Worm (Caenorhabditis elegans) whole organism, L1 larva: Measurements from ENCODE around the gene D1005.2.

Experiments
- Y116A8C.19 ChIP-seq: sonication (generic microtip); optimal IDR thresholded peaks from 2 replicates; lab custom pipeline; 2016; ENCODE audit warnings: missing compliant biosample characterization, missing genetic modification characterization, borderline replicate concordance
- aha-1 ChIP-seq: fragments of 150-350 bp; optimal IDR thresholded peaks from 2 replicates; lab custom pipeline; 2014; ENCODE audit warnings: missing biosample characterization, missing genetic modification characterization
- alr-1 ChIP-seq: fragments of 200-800 bp; sonication (Bioruptor generic); optimal IDR thresholded peaks from 2 replicates; lab custom pipeline; 2018; ENCODE audit warnings: borderline replicate concordance, mild to moderate bottlenecking, missing genetic modification characterization, missing compliant biosample characterization
- blmp-1 ChIP-seq: fragments of 150-350 bp; optimal IDR thresholded peaks from 2 replicates; lab custom pipeline; 2014; ENCODE audit warnings: missing biosample characterization, missing genetic modification characterization
- ceh-8 ChIP-seq: fragments of 200-800 bp; sonication (Bioruptor generic); optimal IDR thresholded peaks from 2 replicates; lab custom pipeline; 2018; ENCODE audit warnings: mild to moderate bottlenecking, missing genetic modification characterization, moderate library complexity, missing compliant biosample characterization
- ceh-88 ChIP-seq: fragments of 200-800 bp; sonication (Bioruptor generic); IDR thresholded peaks from 2 replicates; pipeline ENCODE4 v1.3.6; 2022; ENCODE audit warnings: missing genetic modification characterization, missing compliant biosample characterization
- ceh-90 ChIP-seq: sonication (generic microtip); optimal IDR thresholded peaks from 2 replicates; lab custom pipeline; 2016; ENCODE audit warnings: missing genetic modification characterization, missing compliant biosample characterization
- ces-1 ChIP-seq: fragments of 150-350 bp; optimal IDR thresholded peaks from 2 replicates; lab custom pipeline; 2014; ENCODE audit warnings: missing biosample characterization, missing genetic modification reagents, missing genetic modification characterization
- dpl-1 ChIP-seq, 3 experiments: fragments of 150-350 bp in 2 of 3; sonication (generic microtip) in 1 of 3; optimal IDR thresholded peaks; 2 replicates each; lab custom pipeline; 2014 to 2017; ENCODE audit warnings: missing biosample characterization in 3 of 3, missing genetic modification characterization in 3 of 3, missing genetic modification reagents in 3 of 3
- egl-27 ChIP-seq, 2 experiments: fragments of 150-350 bp in 1 of 2; sonication (generic microtip); optimal IDR thresholded peaks; 3 replicates each; lab custom pipeline; 2017 to 2018; ENCODE audit warnings: missing biosample characterization in 2 of 2, missing genetic modification characterization in 2 of 2, missing genetic modification reagents in 2 of 2
- elt-2 ChIP-seq: sonication (generic microtip); optimal IDR thresholded peaks from 2 replicates; lab custom pipeline; 2016; ENCODE audit warnings: missing genetic modification characterization, mild to moderate bottlenecking, inconsistent platforms, missing compliant biosample characterization, missing genetic modification reagents
- elt-3 ChIP-seq, 6 experiments: fragments of 150-350 bp in 1 of 6; sonication (generic microtip); optimal IDR thresholded peaks; 2 replicates each; lab custom pipeline; 2017 to 2018; ENCODE audit warnings: missing biosample characterization in 6 of 6, missing genetic modification characterization in 6 of 6, inconsistent platforms in 1 of 6
- ets-5 ChIP-seq: fragments of 200-800 bp; sonication (Bioruptor generic); IDR thresholded peaks from 2 replicates; pipeline ENCODE4 v1.3.6; 2022; ENCODE audit warnings: missing genetic modification characterization, missing compliant biosample characterization
- fkh-10 ChIP-seq: sonication (generic microtip); optimal IDR thresholded peaks from 2 replicates; lab custom pipeline; 2017; ENCODE audit warnings: missing biosample characterization, missing genetic modification reagents, missing genetic modification characterization
- fkh-8 ChIP-seq: sonication (generic microtip); optimal IDR thresholded peaks from 2 replicates; lab custom pipeline; 2016; ENCODE audit warnings: mild to moderate bottlenecking, missing genetic modification characterization, missing compliant biosample characterization
- hlh-4 ChIP-seq: sonication (generic microtip); optimal IDR thresholded peaks from 2 replicates; lab custom pipeline; 2016; ENCODE audit warnings: mild to moderate bottlenecking, missing genetic modification characterization, missing compliant biosample characterization
- hpl-2 ChIP-seq: fragments of 150-350 bp; optimal IDR thresholded peaks from 2 replicates; lab custom pipeline; 2014; ENCODE audit warnings: missing biosample characterization, missing genetic modification reagents, missing genetic modification characterization
- irx-1 ChIP-seq: sonication (generic microtip); optimal IDR thresholded peaks from 2 replicates; lab custom pipeline; 2016; ENCODE audit warnings: missing genetic modification characterization, missing compliant biosample characterization
- lin-13 ChIP-seq: fragments of 150-350 bp; optimal IDR thresholded peaks from 2 replicates; lab custom pipeline; 2014; ENCODE audit warnings: missing biosample characterization, missing genetic modification reagents, missing genetic modification characterization
- lin-35 ChIP-seq, 2 experiments: fragments of 150-350 bp; optimal IDR thresholded peaks; 2 replicates each; lab custom pipeline; 2014; ENCODE audit warnings: missing biosample characterization in 2 of 2, missing genetic modification characterization in 2 of 2, missing genetic modification reagents in 2 of 2
- lin-39 ChIP-seq: fragments of 150-350 bp; optimal IDR thresholded peaks from 2 replicates; lab custom pipeline; 2014; ENCODE audit warnings: missing biosample characterization, missing genetic modification reagents, missing genetic modification characterization
- mab-9 ChIP-seq: fragments of 200-800 bp; sonication (Bioruptor generic); IDR thresholded peaks from 2 replicates; pipeline ENCODE4 v1.3.6; 2022; ENCODE audit warnings: missing genetic modification reagents, missing genetic modification characterization, missing compliant biosample characterization
- nhr-12 ChIP-seq: sonication (generic microtip); optimal IDR thresholded peaks from 2 replicates; lab custom pipeline; 2017; ENCODE audit warnings: missing biosample characterization, missing genetic modification characterization
- nhr-84 ChIP-seq: sonication (generic microtip); optimal IDR thresholded peaks from 2 replicates; lab custom pipeline; 2017; ENCODE audit warnings: missing biosample characterization, missing genetic modification characterization
- nhr-85 ChIP-seq: sonication (generic microtip); peaks from one replicate; lab custom pipeline; 2016; ENCODE audit warnings: missing genetic modification characterization, inconsistent platforms, missing compliant biosample characterization
- rnt-1 ChIP-seq: sonication (generic microtip); optimal IDR thresholded peaks from 2 replicates; lab custom pipeline; 2016; ENCODE audit warnings: mild to moderate bottlenecking, missing genetic modification characterization, moderate library complexity, missing compliant biosample characterization
- skn-1 ChIP-seq: fragments of 150-350 bp; optimal IDR thresholded peaks from 2 replicates; lab custom pipeline; 2014; ENCODE audit warnings: missing biosample characterization, missing genetic modification characterization
- sox-4 ChIP-seq: sonication (generic microtip); optimal IDR thresholded peaks from 2 replicates; lab custom pipeline; 2016; ENCODE audit warnings: missing genetic modification characterization, missing compliant biosample characterization
- sptf-1 ChIP-seq: fragments of 150-350 bp; optimal IDR thresholded peaks from 2 replicates; lab custom pipeline; 2014; ENCODE audit warnings: missing biosample characterization, missing genetic modification characterization
- swsn-7 ChIP-seq: sonication (generic microtip); optimal IDR thresholded peaks from 2 replicates; lab custom pipeline; 2016; ENCODE audit warnings: missing genetic modification characterization, missing compliant biosample characterization
- unc-130 ChIP-seq: fragments of 150-350 bp; optimal IDR thresholded peaks from 2 replicates; lab custom pipeline; 2017; ENCODE audit warnings: missing biosample characterization, missing genetic modification characterization, inconsistent platforms
- vab-15 ChIP-seq: sonication (generic microtip); optimal IDR thresholded peaks from 2 replicates; lab custom pipeline; 2017; ENCODE audit warnings: missing genotype, mild to moderate bottlenecking, missing genetic modification characterization, missing compliant biosample characterization
- xbp-1 ChIP-seq: sonication (generic microtip); optimal IDR thresholded peaks from 2 replicates; lab custom pipeline; 2016; ENCODE audit warnings: missing genetic modification characterization, missing compliant biosample characterization

The D1005.2 gene

DNA sequence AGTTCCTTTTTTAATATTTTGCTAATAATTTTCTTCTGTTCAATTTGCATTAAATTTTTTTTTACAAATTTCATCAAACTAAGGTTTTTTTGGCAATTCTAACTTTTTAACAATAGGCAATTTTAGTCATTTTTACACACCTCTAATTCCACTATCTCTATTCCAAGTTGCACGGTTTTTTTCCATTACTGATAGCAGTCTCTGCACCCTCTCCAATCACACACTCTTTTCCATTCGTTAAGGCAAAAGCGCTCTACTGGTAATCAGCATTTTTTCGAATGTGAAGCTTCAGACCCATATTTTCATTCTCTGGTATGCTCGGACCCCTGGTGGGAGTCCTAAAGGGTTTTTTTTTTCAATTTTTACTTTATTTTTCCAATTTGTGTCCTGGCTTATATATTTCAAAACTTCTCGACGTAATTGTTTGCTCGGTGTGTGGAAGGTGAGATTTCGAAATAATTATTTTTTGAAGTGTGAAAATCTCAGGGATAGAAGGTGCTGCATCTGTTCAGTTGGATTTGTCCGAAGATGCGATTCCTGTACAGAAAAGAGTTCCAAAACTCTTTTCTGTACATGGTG lies 42.0 kb upstream of the D1005.2 start, which contains the start of the genes F19G12.4 and F19G12.8:
F19G12.4 (plus strand) TSS at position 529 of the 579 bp plus-strand sequence.
F19G12.8 (plus strand) TSS at position 545 of the 579 bp plus-strand sequence.
- peak; percentile 12 for TF ChIP-seq elt-2
- TF ChIP-seq Y116A8C.19 (tag; lab: Kevin White, UChicago), result no peak
- no peak for TF ChIP-seq hpl-2 (GFP tag; lab: Kevin White, UChicago)
- no peak for TF ChIP-seq ceh-88 (GFP tag; lab: Robert Waterston, UW)
- TF ChIP-seq ets-5 (GFP tag; lab: Robert Waterston, UW), result no peak
- TF ChIP-seq sox-4 (tag; lab: Kevin White, UChicago), result no peak
- TF ChIP-seq nhr-85, result peak; percentile 20
- TF ChIP-seq mab-9 (GFP tag; lab: Robert Waterston, UW), result no peak
- TF ChIP-seq alr-1 (tag; lab: Kevin White, UChicago), result no peak
- peak in 1 of 2 experiments; percentile 1 for TF ChIP-seq lin-35 (GFP tag; optimal IDR thresholded peaks at IDR 0.05; lab: Kevin White, UChicago)
- TF ChIP-seq sptf-1, result no peak

DNA sequence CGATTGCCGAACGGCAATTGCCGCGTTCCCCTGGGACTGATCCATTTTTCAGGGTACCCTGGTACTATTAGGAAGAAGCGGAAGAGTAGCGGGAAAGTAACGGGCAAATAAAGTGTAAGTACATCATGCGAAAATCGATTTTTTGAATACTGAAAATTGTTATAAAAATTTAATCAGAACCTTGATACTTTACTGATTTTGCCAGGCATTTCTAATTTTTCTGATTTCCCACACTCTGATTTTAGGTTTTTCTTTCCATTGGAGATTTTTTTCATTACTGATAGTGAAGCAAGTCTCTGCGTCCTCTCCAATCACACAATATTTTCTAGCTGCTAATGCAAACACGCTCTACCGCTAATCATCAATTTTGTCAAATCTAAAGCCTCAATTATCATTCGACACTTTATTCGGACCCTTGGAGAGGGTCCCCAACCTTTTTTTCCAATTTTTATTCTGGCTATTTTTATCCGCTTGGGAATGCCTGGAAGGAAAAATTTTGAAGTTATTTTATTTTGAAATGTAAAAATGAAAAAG lies 39.6 kb upstream of the D1005.2 start, which contains the start of gene F19G12.9:
F19G12.9 (plus strand) TSS at position 51 of the 534 bp plus-strand sequence.
- TF ChIP-seq lin-35 (GFP tag; optimal IDR thresholded peaks at IDR 0.05; lab: Kevin White, UChicago) (peak in 1 of 2 experiments; percentile 54), vab-15 (tag; lab: Kevin White, UChicago) (no peak), aha-1 (tag; lab: Kevin White, UChicago) (no peak), rnt-1 (tag; lab: Kevin White, UChicago) (peak; percentile 29), blmp-1 (tag; lab: Kevin White, UChicago) (peak; percentile 20), elt-2 (peak; percentile 7), skn-1 (tag; lab: Kevin White, UChicago) (peak; percentile 96)

DNA sequence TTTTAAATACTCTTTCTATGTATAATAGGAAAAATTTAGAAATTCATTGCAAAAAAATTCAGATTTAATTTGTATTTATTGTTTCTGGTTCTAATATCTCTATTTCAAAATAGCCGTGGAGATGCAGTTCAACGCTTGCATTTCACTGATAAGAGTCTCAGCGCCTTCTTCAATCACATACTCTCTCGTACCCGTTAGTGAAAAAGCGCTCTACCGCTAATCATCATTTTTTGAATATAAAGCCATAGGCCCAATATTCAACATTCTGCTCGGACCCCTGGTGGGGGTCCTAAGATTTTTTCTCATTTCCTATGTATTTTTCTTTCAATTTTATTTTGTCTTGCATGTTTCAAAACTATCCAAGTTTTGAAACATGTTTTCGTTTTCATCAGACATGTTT lies 38.3 kb upstream of the D1005.2 start:
- TF ChIP-seq ceh-88 (GFP tag; lab: Robert Waterston, UW) (no peak), fkh-10 (GFP tag; lab: Kevin White, UChicago) (no peak), skn-1 (tag; lab: Kevin White, UChicago) (peak; percentile 100), elt-3 (tag; optimal IDR thresholded peaks at IDR 0.05; lab: Kevin White, UChicago) (peak in 1 of 6 experiments; percentile 30)

DNA sequence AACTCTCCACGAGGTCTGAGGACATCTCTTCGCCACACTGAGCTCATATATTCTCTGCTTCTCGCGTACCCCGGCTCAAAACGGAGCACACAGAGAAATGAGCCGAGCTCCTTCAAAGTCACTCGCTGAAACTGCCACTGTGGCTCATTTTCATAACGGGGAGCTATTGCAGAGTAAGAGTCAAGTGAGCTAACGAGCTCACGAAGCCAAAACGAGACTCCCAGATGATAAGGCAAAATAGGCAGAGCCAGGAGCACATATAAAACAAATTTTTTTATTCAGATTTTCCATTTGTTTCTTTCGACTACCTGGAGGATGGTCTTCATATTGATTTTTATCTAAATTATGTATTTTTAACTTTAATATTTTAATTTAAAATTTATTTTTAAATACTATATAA lies 34.3 kb upstream of the D1005.2 start, which contains the start of gene F19G12.3:
F19G12.3 (plus strand) TSS at position 301 of the 400 bp plus-strand sequence.
- TF ChIP-seq irx-1, result no peak
- TF ChIP-seq egl-27 (tag; optimal IDR thresholded peaks at IDR 0.05; lab: Kevin White, UChicago), result no peak
- TF ChIP-seq lin-13 (GFP tag; lab: Kevin White, UChicago), result no peak
- no peak for TF ChIP-seq dpl-1 (GFP tag; optimal IDR thresholded peaks at IDR 0.05; lab: Kevin White, UChicago)
- no peak for TF ChIP-seq nhr-84 (tag; lab: Kevin White, UChicago)
- TF ChIP-seq swsn-7 (tag; lab: Kevin White, UChicago), result no peak
- no peak for TF ChIP-seq hlh-4 (tag; lab: Kevin White, UChicago)
- TF ChIP-seq sox-4 (tag; lab: Kevin White, UChicago), result no peak
- peak; percentile 42 for TF ChIP-seq skn-1 (tag; lab: Kevin White, UChicago)
- TF ChIP-seq xbp-1 (tag; lab: Kevin White, UChicago), result no peak
- peak; percentile 7 for TF ChIP-seq fkh-8 (tag; lab: Kevin White, UChicago)
- TF ChIP-seq fkh-10 (GFP tag; lab: Kevin White, UChicago), result no peak
- no peak for TF ChIP-seq ces-1 (GFP tag; lab: Kevin White, UChicago)
- no peak for TF ChIP-seq lin-39
- no peak for TF ChIP-seq nhr-12
- TF ChIP-seq, all 84 proteins: peak for 2

DNA sequence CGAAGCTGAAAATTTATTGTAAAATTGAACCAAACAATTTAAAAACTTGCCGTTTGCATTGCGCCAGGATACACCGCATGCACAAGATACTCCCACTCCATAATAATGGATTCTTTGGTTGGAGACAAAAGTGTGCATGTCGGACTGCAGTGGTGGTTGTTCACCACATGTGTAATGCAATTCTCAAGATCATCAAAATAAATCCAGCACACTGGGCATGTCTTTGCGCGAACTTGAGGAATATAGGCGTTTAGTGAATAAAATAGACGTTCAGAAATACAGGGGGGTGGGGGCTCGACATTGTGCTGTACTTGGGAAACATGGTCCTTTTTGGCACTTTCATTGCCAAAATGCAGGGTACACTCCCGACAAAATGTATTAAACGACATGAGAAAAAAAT lies 32.4 kb upstream of the D1005.2 start, which contains the start of gene F19G12.11:
F19G12.11 (minus strand) TSS at position 101 of the 400 bp plus-strand sequence.
- TF ChIP-seq ceh-8 (GFP tag; lab: Kevin White, UChicago), result no peak
- TF ChIP-seq unc-130 (tag; lab: Kevin White, UChicago), result no peak
- no peak for TF ChIP-seq ceh-90 (tag; lab: Kevin White, UChicago)
- TF ChIP-seq mab-9 (GFP tag; lab: Robert Waterston, UW), result no peak
